Worm (Caenorhabditis elegans): ENCODE results near the gene Y41D4B.17.
"Not testable (repeated sequence)": the region's sequence is repeated elsewhere in the genome, so short reads cannot be mapped to it uniquely, and the experiment has no call there.

Gene Y41D4B.17

DNA sequence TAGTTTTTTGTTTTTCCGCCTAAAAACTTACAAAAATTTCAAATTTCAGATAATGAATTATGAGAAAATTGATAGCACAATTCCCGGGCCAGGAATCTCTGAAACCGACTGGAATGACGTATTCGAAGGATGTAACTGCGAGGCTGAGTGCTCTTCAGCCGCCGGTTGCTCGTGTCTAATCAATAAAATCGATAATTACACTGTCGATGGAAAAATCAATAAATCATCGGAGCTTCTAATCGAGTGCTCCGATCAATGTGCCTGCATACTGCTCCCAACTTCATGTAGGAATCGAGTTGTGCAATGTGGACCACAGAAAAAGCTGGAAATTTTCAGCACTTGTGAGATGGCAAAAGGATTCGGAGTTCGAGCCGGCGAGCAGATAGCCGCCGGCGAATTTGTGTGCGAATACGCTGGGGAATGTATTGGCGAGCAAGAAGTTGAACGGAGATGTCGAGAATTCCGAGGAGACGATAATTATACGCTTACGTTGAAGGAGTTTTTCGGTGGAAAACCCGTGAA, 43.1 kb downstream of the Y41D4B.17 start:
- TF ChIP-seq fos-1 (tag; optimal IDR thresholded peaks at IDR 0.05) (no peak), ztf-4 (tag; optimal IDR thresholded peaks at IDR 0.05) (no peak), ceh-16 (tag; optimal IDR thresholded peaks at IDR 0.05) (no peak), lin-13 (GFP tag; optimal IDR thresholded peaks at IDR 0.05) (no peak), lin-39 (tag; optimal IDR thresholded peaks at IDR 0.05) (no peak), nhr-11 (tag; optimal IDR thresholded peaks at IDR 0.05) (no peak), R02D3.7 (tag; optimal IDR thresholded peaks at IDR 0.05) (no peak), ceh-82 (tag; optimal IDR thresholded peaks at IDR 0.05) (no peak), elt-1 (tag; optimal IDR thresholded peaks at IDR 0.05) (no peak), lin-11 (tag; optimal IDR thresholded peaks at IDR 0.05) (no peak), ztf-11 (tag; optimal IDR thresholded peaks at IDR 0.05) (no peak), sem-4 (tag; optimal IDR thresholded peaks at IDR 0.05) (no peak), nhr-23 (tag; optimal IDR thresholded peaks at IDR 0.05) (no peak), nhr-129 (tag; optimal IDR thresholded peaks at IDR 0.05) (no peak), dmd-4 (tag; optimal IDR thresholded peaks at IDR 0.05) (no peak), sma-9 (GFP tag; optimal IDR thresholded peaks at IDR 0.05) (no peak), sma-9 (tag; optimal IDR thresholded peaks at IDR 0.05) (no peak), aly-2 (tag; optimal IDR thresholded peaks at IDR 0.05) (no peak), nhr-10 (tag; optimal IDR thresholded peaks at IDR 0.05) (no peak)

DNA sequence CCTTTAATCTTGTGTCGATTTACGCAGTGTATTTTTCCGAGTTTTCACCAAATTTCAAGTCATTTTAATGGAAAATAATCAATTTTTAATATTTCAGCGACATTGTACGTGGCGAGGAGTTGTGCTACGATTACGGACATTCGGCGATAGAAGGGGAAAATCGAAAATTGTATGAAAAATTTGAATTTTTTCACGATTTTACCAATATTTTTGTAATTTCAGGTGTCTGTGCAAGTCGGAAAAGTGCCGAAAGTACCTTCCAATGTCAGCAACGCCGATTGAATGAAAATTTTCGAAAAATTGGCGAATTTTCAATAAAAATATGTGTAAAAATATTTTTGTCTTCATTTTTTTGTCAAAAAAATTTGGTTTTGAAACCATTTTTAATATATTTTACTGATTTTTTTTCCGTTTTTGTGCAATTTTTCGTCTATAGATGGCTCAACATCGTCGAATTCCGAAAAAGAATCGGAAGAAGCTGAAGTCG, 45.4 kb downstream of the Y41D4B.17 start, which contains the start of gene Y41D4B.11:
Y41D4B.11 (plus strand) TSS at position 437 of the 487 bp plus-strand sequence.
- TF ChIP-seq unc-39 (tag; optimal IDR thresholded peaks at IDR 0.05) (no peak), elt-3 (tag; optimal IDR thresholded peaks at IDR 0.05) (no peak)

DNA sequence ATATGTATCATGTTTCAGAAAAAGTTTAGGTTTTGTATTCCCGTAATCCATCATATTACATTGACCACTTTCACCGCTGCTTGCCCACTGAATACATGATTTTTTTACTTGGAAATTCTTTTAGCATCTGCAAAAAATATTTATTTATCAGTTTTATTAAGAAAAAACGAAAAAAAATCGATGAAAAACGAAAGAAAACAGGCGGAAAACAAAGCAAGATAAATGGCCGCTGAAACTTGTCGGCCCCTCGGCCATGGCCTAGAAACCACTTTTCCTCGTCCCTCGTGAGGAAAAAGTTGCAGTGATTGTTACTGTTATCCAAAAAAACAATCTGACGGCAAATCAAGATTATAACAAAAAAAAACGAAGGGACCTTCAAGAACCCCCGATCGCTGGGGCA, 50.1 kb downstream of the Y41D4B.17 start, which contains the start of gene dsl-3:
dsl-3 (plus strand) TSS at position 301 of the 400 bp plus-strand sequence.
- not testable (repeated sequence) for TF ChIP-seq skn-1, nhr-12, nhr-6 (tag; optimal IDR thresholded peaks at IDR 0.05)

All from whole organism, L2 larva.